Fruit fly (Drosophila melanogaster) whole organism: ENCODE data around the gene RIOK2.

Experiments
- CG8478 ChIP-seq: fragments of >200 bp; optimal IDR thresholded peaks from 2 replicates; lab custom pipeline; 2018; ENCODE audit warnings: inconsistent platforms
- Dll ChIP-seq: fragments of >200 bp; optimal IDR thresholded peaks from 2 replicates; lab custom pipeline; 2017
- EcR ChIP-seq, 2 experiments: fragments of >200 bp; optimal IDR thresholded peaks; 2 replicates each; lab custom pipeline; 2017; ENCODE audit warnings: missing biosample characterization in 2 of 2, missing genetic modification characterization in 2 of 2, missing genetic modification reagents in 2 of 2
- pan ChIP-seq: fragments of >200 bp; optimal IDR thresholded peaks from 2 replicates; lab custom pipeline; 2017
- psq ChIP-seq: fragments of >200 bp; optimal IDR thresholded peaks from 2 replicates; lab custom pipeline; 2017
- usp ChIP-seq: fragments of >200 bp; optimal IDR thresholded peaks from 2 replicates; lab custom pipeline; 2017; ENCODE audit warnings: missing biosample characterization, missing genetic modification characterization, mixed read lengths

Gene RIOK2

dm6 chr3R:25316016-25316415 is 50.4 kb downstream of the RIOK2 start, which contains the start of gene CG10559:
TSS of gene CG10559 (minus strand) at chr3R:25316116.
- no peak for TF ChIP-seq pan (lab: Kevin White, UChicago)
- no peak for TF ChIP-seq CG8478 (lab: Kevin White, UChicago)
- TF ChIP-seq usp (GFP tag; lab: Kevin White, UChicago), result no peak
- no peak for TF ChIP-seq psq (lab: Kevin White, UChicago)
- no peak for TF ChIP-seq Dll (lab: Kevin White, UChicago)
- TF ChIP-seq EcR (GFP tag; optimal IDR thresholded peaks at IDR 0.05; lab: Kevin White, UChicago), result no peak
